ENCODE assay signal across 1 fruit fly cellular context in genomic region chr3L:12833864-12834525, dm6.
A peak's percentile ranks its signal among the peaks of the same experiment; 100 is the strongest.
TF ChIP-seq lines count a peak whose summit lies in the region.

No protein-coding gene starts in this region.

TF ChIP-seq in whole organism, embryonic, 481 proteins besides CTCF, POLR2A, EP300 and RAD21 (continued from another document):
- TF ChIP-seq Hr78 (GFP tag; optimal IDR thresholded peaks at IDR 0.05; lab: Kevin White, UChicago) (peak in 1 of 2 experiments; percentile 82), pb (GFP tag; optimal IDR thresholded peaks at IDR 0.05; lab: Kevin White, UChicago) (no peak), CG4360 (GFP tag; IDR thresholded peaks at IDR 0.05; lab: Robert Waterston, UW) (0 out of 2 replicates have a peak, but pooled peaks have one; percentile 40), CG4328 (GFP tag; optimal IDR thresholded peaks at IDR 0.05; lab: Kevin White, UChicago) (no peak), Rfx (GFP tag; IDR thresholded peaks at IDR 0.05; lab: Robert Waterston, UW) (0 out of 2 replicates have a peak, but pooled peaks have one; percentile 32), chm (GFP tag; IDR thresholded peaks at IDR 0.05; lab: Robert Waterston, UW) (0 out of 2 replicates have a peak, but pooled peaks have one; percentile 61), CG12769 (tag; optimal IDR thresholded peaks at IDR 0.05; lab: Kevin White, UChicago) (peak; percentile 14), usp (GFP tag; optimal IDR thresholded peaks at IDR 0.05; lab: Kevin White, UChicago) (no peak), sug (tag; optimal IDR thresholded peaks at IDR 0.05; lab: Kevin White, UChicago) (peak; percentile 80), lab (GFP tag; optimal IDR thresholded peaks at IDR 0.05; lab: Kevin White, UChicago) (peak; percentile 44), nerfin-1 (tag; optimal IDR thresholded peaks at IDR 0.05; lab: Kevin White, UChicago) (peak; percentile 19), bcd (GFP tag; optimal IDR thresholded peaks at IDR 0.05; lab: Kevin White, UChicago) (no peak), CG17612 (GFP tag; IDR thresholded peaks at IDR 0.05; lab: Robert Waterston, UW) (0 out of 2 replicates have a peak, but pooled peaks have one; percentile 59), CG7556 (GFP tag; optimal IDR thresholded peaks at IDR 0.05; lab: Kevin White, UChicago) (peak; percentile 15), CG6854 (GFP tag; optimal IDR thresholded peaks at IDR 0.05; lab: Kevin White, UChicago) (peak; percentile 4), mirr (GFP tag; optimal IDR thresholded peaks at IDR 0.05; lab: Kevin White, UChicago) (peak; percentile 75), Pdp1 (GFP tag; optimal IDR thresholded peaks at IDR 0.05; lab: Kevin White, UChicago) (peak in 1 of 2 experiments; percentile 97), Dbx (GFP tag; IDR thresholded peaks at IDR 0.05; lab: Robert Waterston, UW) (0 out of 3 replicates have a peak, but pooled peaks have one; percentile 38), Med (GFP tag; lab: Kevin White, UChicago) (peak; percentile 73), tap (tag; optimal IDR thresholded peaks at IDR 0.05; lab: Kevin White, UChicago) (no peak), CG18262 (tag; optimal IDR thresholded peaks at IDR 0.05; lab: Kevin White, UChicago) (no peak), grn (GFP tag; optimal IDR thresholded peaks at IDR 0.05; lab: Kevin White, UChicago) (no peak), seq (GFP tag; IDR thresholded peaks at IDR 0.05; lab: Robert Waterston, UW) (peak; percentile 27; the same call in 1 of the 2 replicates), CG17361 (GFP tag; IDR thresholded peaks at IDR 0.05; lab: Robert Waterston, UW) (peak; percentile 21; the same call in 1 of the 3 replicates), gt (GFP tag; IDR thresholded peaks at IDR 0.05; lab: Robert Waterston, UW) (0 out of 2 replicates have a peak, but pooled peaks have one; percentile 23), ci (GFP tag; IDR thresholded peaks at IDR 0.05; lab: Robert Waterston, UW) (peak; percentile 57; the same call in 2 of the 3 replicates), Atf6 (GFP tag; IDR thresholded peaks at IDR 0.05; lab: Robert Waterston, UW) (peak; percentile 46; the same call in 1 of the 2 replicates), gfzf (GFP tag; optimal IDR thresholded peaks at IDR 0.05; lab: Kevin White, UChicago) (peak; percentile 7), ftz-f1 (GFP tag; optimal IDR thresholded peaks at IDR 0.05; lab: Kevin White, UChicago) (peak; percentile 77), hbn (GFP tag; IDR thresholded peaks at IDR 0.05; lab: Robert Waterston, UW; ENCODE audit: partially characterized antibody) (no peak), abd-A (tag; optimal IDR thresholded peaks at IDR 0.05; lab: Kevin White, UChicago) (peak; percentile 98), CG6654 (GFP tag; optimal IDR thresholded peaks at IDR 0.05; lab: Kevin White, UChicago) (no peak), danr (GFP tag; IDR thresholded peaks at IDR 0.05; lab: Robert Waterston, UW) (no peak), BtbVII (GFP tag; optimal IDR thresholded peaks at IDR 0.05; lab: Kevin White, UChicago) (peak; percentile 60), CG2120 (GFP tag; optimal IDR thresholded peaks at IDR 0.05; lab: Kevin White, UChicago) (no peak), Hr39 (optimal IDR thresholded peaks at IDR 0.05; lab: Kevin White, UChicago) (no peak), CG6683 (GFP tag; optimal IDR thresholded peaks at IDR 0.05; lab: Kevin White, UChicago) (no peak), CG12071 (GFP tag; optimal IDR thresholded peaks at IDR 0.05; lab: Kevin White, UChicago) (peak; percentile 29), ewg (GFP tag; optimal IDR thresholded peaks at IDR 0.05; lab: Kevin White, UChicago) (peak; percentile 21), oc (tag; optimal IDR thresholded peaks at IDR 0.05; lab: Kevin White, UChicago) (peak; percentile 38), grau (tag; optimal IDR thresholded peaks at IDR 0.05; lab: Kevin White, UChicago) (no peak), CG10565 (GFP tag; optimal IDR thresholded peaks at IDR 0.05; lab: Kevin White, UChicago) (no peak), CG13287 (GFP tag; IDR thresholded peaks at IDR 0.05; lab: Robert Waterston, UW; ENCODE audit: partially characterized antibody) (peak; percentile 27; the same call in 1 of the 2 replicates), CG1832 (GFP tag; optimal IDR thresholded peaks at IDR 0.05; lab: Kevin White, UChicago) (no peak), CG18599 (GFP tag; optimal IDR thresholded peaks at IDR 0.05; lab: Kevin White, UChicago) (peak; percentile 33), CG31224 (GFP tag; IDR thresholded peaks at IDR 0.05; lab: Robert Waterston, UW) (peak; percentile 96), ERR (GFP tag; optimal IDR thresholded peaks at IDR 0.05; lab: Kevin White, UChicago) (peak; percentile 23), Dek (tag; optimal IDR thresholded peaks at IDR 0.05; lab: Kevin White, UChicago) (no peak), CG13624 (GFP tag; optimal IDR thresholded peaks at IDR 0.05; lab: Kevin White, UChicago) (peak; percentile 4), kah (GFP tag; optimal IDR thresholded peaks at IDR 0.05; lab: Kevin White, UChicago) (no peak), gem (tag; optimal IDR thresholded peaks at IDR 0.05; lab: Kevin White, UChicago) (peak; percentile 12), wek (GFP tag; optimal IDR thresholded peaks at IDR 0.05; lab: Kevin White, UChicago) (no peak), Bgb (GFP tag; IDR thresholded peaks at IDR 0.05; lab: Robert Waterston, UW; ENCODE audit: partially characterized antibody) (peak; percentile 46), CG9727 (GFP tag; optimal IDR thresholded peaks at IDR 0.05; lab: Kevin White, UChicago) (peak; percentile 4), CG17359 (tag; optimal IDR thresholded peaks at IDR 0.05; lab: Kevin White, UChicago) (peak; percentile 3), Hr51 (GFP tag; optimal IDR thresholded peaks at IDR 0.05; lab: Kevin White, UChicago) (peak in 1 of 2 experiments; percentile 4), rib (GFP tag; IDR thresholded peaks at IDR 0.05; lab: Robert Waterston, UW) (peak; percentile 51), ranshi (GFP tag; IDR thresholded peaks at IDR 0.05; lab: Robert Waterston, UW) (0 out of 2 replicates have a peak, but pooled peaks have one; percentile 14), vvl (GFP tag; IDR thresholded peaks at IDR 0.05; lab: Robert Waterston, UW) (peak; percentile 52), CG5180 (GFP tag; optimal IDR thresholded peaks at IDR 0.05; lab: Kevin White, UChicago) (peak; percentile 5), row (GFP tag; IDR thresholded peaks at IDR 0.05; lab: Robert Waterston, UW) (no peak), bowl (GFP tag; IDR thresholded peaks at IDR 0.05; lab: Robert Waterston, UW) (no peak), Adf1 (GFP tag; IDR thresholded peaks at IDR 0.05; lab: Robert Waterston, UW) (peak; percentile 33; the same call in 1 of the 2 replicates), Ada2b (GFP tag; IDR thresholded peaks at IDR 0.05; lab: Robert Waterston, UW) (0 out of 2 replicates have a peak, but pooled peaks have one; percentile 31)
